Fruit fly (Drosophila melanogaster): ENCODE measurements around the gene Pmvk.
A peak's percentile ranks its signal among the peaks of the same experiment; 100 is the strongest.

Gene Pmvk

dm6 chr2L:19533247-19533646 lies 46.9 kb downstream of the Pmvk start, which contains the start of gene CG33116 (continued):
- TF ChIP-seq kay (GFP tag; optimal IDR thresholded peaks at IDR 0.05) (peak; percentile 36), Nf-YB (GFP tag; optimal IDR thresholded peaks at IDR 0.05) (peak; percentile 56), inv (GFP tag; IDR thresholded peaks at IDR 0.05; ENCODE audit: partially characterized antibody) (peak; percentile 23; the same call in 1 of the 2 replicates), CG1024 (GFP tag; IDR thresholded peaks at IDR 0.05) (peak; percentile 63), H2.0 (GFP tag; IDR thresholded peaks at IDR 0.05) (peak; percentile 79), nerfin-2 (GFP tag; IDR thresholded peaks at IDR 0.05; ENCODE audit: partially characterized antibody) (0 out of 2 replicates have a peak, but pooled peaks have one; percentile 15), btn (GFP tag; optimal IDR thresholded peaks at IDR 0.05) (peak; percentile 59), CG7839 (tag; optimal IDR thresholded peaks at IDR 0.05) (peak; percentile 79), Dfd (GFP tag; optimal IDR thresholded peaks at IDR 0.05) (no peak), CG34224 (GFP tag; IDR thresholded peaks at IDR 0.05; ENCODE audit: partially characterized antibody) (peak; percentile 47), CG13894 (tag; optimal IDR thresholded peaks at IDR 0.05) (peak; percentile 38), Fer1 (GFP tag; optimal IDR thresholded peaks at IDR 0.05) (peak; percentile 83), CG10209 (GFP tag; optimal IDR thresholded peaks at IDR 0.05) (peak; percentile 76), CG2875 (GFP tag; optimal IDR thresholded peaks at IDR 0.05) (peak; percentile 70), CG6765 (GFP tag; optimal IDR thresholded peaks at IDR 0.05) (peak; percentile 71), ems (GFP tag; optimal IDR thresholded peaks at IDR 0.05) (peak; percentile 83), CG2116 (GFP tag; optimal IDR thresholded peaks at IDR 0.05) (peak; percentile 63), CG13123 (GFP tag; optimal IDR thresholded peaks at IDR 0.05) (peak; percentile 76), zen (tag; optimal IDR thresholded peaks at IDR 0.05) (peak; percentile 64), Meics (GFP tag; optimal IDR thresholded peaks at IDR 0.05) (peak; percentile 82), tap (tag; optimal IDR thresholded peaks at IDR 0.05) (peak; percentile 74), odd (GFP tag; optimal IDR thresholded peaks at IDR 0.05) (peak; percentile 66), shn (GFP tag; optimal IDR thresholded peaks at IDR 0.05) (peak; percentile 89), CG15479 (GFP tag; optimal IDR thresholded peaks at IDR 0.05) (peak; percentile 41), Trl (optimal IDR thresholded peaks at IDR 0.05) (no peak), Trl (GFP tag; optimal IDR thresholded peaks at IDR 0.05) (peak; percentile 88), lbe (GFP tag; optimal IDR thresholded peaks at IDR 0.05) (peak; percentile 86), B-H1 (GFP tag; IDR thresholded peaks at IDR 0.05) (peak; percentile 44; the same call in 1 of the 3 replicates), Asciz (GFP tag; optimal IDR thresholded peaks at IDR 0.05) (peak; percentile 68), HHEX (GFP tag; optimal IDR thresholded peaks at IDR 0.05) (peak; percentile 79), Nf-YC (tag; optimal IDR thresholded peaks at IDR 0.05) (peak; percentile 51), tna (GFP tag; IDR thresholded peaks at IDR 0.05; ENCODE audit: partially characterized antibody) (no peak), repo (GFP tag; optimal IDR thresholded peaks at IDR 0.05) (peak; percentile 82), gfzf (GFP tag; optimal IDR thresholded peaks at IDR 0.05) (peak; percentile 17), CG12236 (GFP tag; optimal IDR thresholded peaks at IDR 0.05) (peak; percentile 55), sima (GFP tag; optimal IDR thresholded peaks at IDR 0.05) (peak; percentile 1), CG12299 (tag; optimal IDR thresholded peaks at IDR 0.05) (peak; percentile 45), ftz-f1 (GFP tag; optimal IDR thresholded peaks at IDR 0.05) (peak; percentile 39), Mes4 (GFP tag; optimal IDR thresholded peaks at IDR 0.05) (peak; percentile 53), yki (optimal IDR thresholded peaks at IDR 0.05) (no peak), ap (GFP tag; IDR thresholded peaks at IDR 0.05) (0 out of 2 replicates have a peak, but pooled peaks have one; percentile 22), Awh (GFP tag; IDR thresholded peaks at IDR 0.05) (peak; percentile 71; the same call in 1 of the 2 replicates), dysf (GFP tag; IDR thresholded peaks at IDR 0.05) (peak; percentile 80), CG13287 (GFP tag; IDR thresholded peaks at IDR 0.05; ENCODE audit: partially characterized antibody) (peak; percentile 54), CG5953 (GFP tag; IDR thresholded peaks at IDR 0.05) (peak; percentile 70), CG10565 (GFP tag; optimal IDR thresholded peaks at IDR 0.05) (peak; percentile 19), CG9797 (GFP tag; optimal IDR thresholded peaks at IDR 0.05) (peak; percentile 23), CG6272 (GFP tag; IDR thresholded peaks at IDR 0.05) (peak; percentile 30; the same call in 1 of the 2 replicates), CG15514 (GFP tag; optimal IDR thresholded peaks at IDR 0.05) (peak; percentile 78), disco-r (GFP tag; optimal IDR thresholded peaks at IDR 0.05) (peak; percentile 66)

All from whole organism, embryonic.